Worm (Caenorhabditis elegans): ENCODE data around the gene dop-1.

Gene dop-1

DNA sequence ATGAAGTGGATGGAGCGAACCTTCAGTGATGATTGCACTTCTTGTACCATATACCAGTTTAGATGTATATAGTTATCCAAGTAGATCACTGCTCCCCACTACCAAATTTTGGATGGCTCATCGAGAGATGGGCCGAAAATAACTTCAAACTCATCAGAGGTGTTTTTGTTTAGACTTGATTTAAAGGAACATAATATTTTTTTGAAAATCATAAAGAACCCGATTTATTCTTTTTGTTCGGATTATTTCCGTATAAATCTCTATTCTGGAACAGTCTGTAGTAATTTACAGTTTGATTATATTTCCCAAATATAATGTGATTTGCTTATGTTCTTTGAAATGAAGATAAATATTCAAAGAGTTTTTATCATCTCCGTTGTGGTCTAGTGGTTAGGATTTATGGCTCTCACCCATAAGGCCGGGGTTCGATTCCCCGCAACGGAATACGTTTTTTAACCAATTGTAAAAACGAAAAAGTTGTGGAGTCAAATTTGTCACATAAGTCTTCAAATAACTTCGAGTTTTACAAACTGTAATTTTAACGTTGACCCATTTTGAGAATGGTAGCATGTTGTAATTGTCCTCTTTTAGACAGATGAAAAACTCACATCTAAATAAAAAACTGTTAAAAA is 8.3 kb downstream of the dop-1 start (continued):
- TF ChIP-seq zip-11 (GFP tag; IDR thresholded peaks at IDR 0.05) (no peak), snpc-1.2 (GFP tag; IDR thresholded peaks at IDR 0.05) (peak; percentile 76), saeg-2 (GFP tag; IDR thresholded peaks at IDR 0.05) (no peak), mep-1 (tag; optimal IDR thresholded peaks at IDR 0.05) (no peak), D1046.2 (GFP tag; IDR thresholded peaks at IDR 0.05) (no peak), lim-7 (GFP tag; IDR thresholded peaks at IDR 0.05) (peak; percentile 58; the same call in 1 of the 2 replicates), snpc-4 (tag; optimal IDR thresholded peaks at IDR 0.05) (no peak), Y75B8A.6 (GFP tag; IDR thresholded peaks at IDR 0.05) (no peak), T20F7.1 (GFP tag; optimal IDR thresholded peaks at IDR 0.05) (no peak), daf-12 (tag; optimal IDR thresholded peaks at IDR 0.05) (no peak), R02D3.7 (tag; optimal IDR thresholded peaks at IDR 0.05) (no peak), ZK546.5 (tag; optimal IDR thresholded peaks at IDR 0.05) (no peak), ceh-82 (tag; optimal IDR thresholded peaks at IDR 0.05) (no peak), F44E2.7 (GFP tag; IDR thresholded peaks at IDR 0.05) (no peak), ztf-11 (tag; optimal IDR thresholded peaks at IDR 0.05) (no peak), lin-15B (tag; optimal IDR thresholded peaks at IDR 0.05) (no peak), F37D6.2 (tag; optimal IDR thresholded peaks at IDR 0.05) (no peak), daf-16 (GFP tag; optimal IDR thresholded peaks at IDR 0.05) (peak in 1 of 2 experiments; percentile 56), daf-16 (tag; optimal IDR thresholded peaks at IDR 0.05) (no peak), lin-39 (tag; optimal IDR thresholded peaks at IDR 0.05) (no peak), madf-5 (GFP tag; IDR thresholded peaks at IDR 0.05) (no peak), egl-27 (tag; optimal IDR thresholded peaks at IDR 0.05) (no peak), ama-1 (optimal IDR thresholded peaks at IDR 0.05) (no peak), lin-1 (GFP tag; IDR thresholded peaks at IDR 0.05) (no peak), lin-38 (GFP tag; IDR thresholded peaks at IDR 0.05) (no peak), dmd-9 (GFP tag; IDR thresholded peaks at IDR 0.05) (no peak), rbr-2 (tag; optimal IDR thresholded peaks at IDR 0.05) (no peak), Y5F2A.4 (GFP tag; optimal IDR thresholded peaks at IDR 0.05) (no peak), lin-29 (GFP tag; IDR thresholded peaks at IDR 0.05) (no peak), unc-130 (GFP tag; optimal IDR thresholded peaks at IDR 0.05) (no peak), ceh-44 (GFP tag; IDR thresholded peaks at IDR 0.05) (0 out of 2 replicates have a peak, but pooled peaks have one; percentile 40), lin-13 (GFP tag; optimal IDR thresholded peaks at IDR 0.05) (no peak), spr-1 (tag; optimal IDR thresholded peaks at IDR 0.05) (no peak), mxl-3 (GFP tag; optimal IDR thresholded peaks at IDR 0.05) (no peak), duxl-1 (tag; optimal IDR thresholded peaks at IDR 0.05; ENCODE audit: poor library complexity) (no peak), fos-1 (tag; optimal IDR thresholded peaks at IDR 0.05) (no peak), set-16 (GFP tag; IDR thresholded peaks at IDR 0.05) (no peak), ZK337.2 (GFP tag; IDR thresholded peaks at IDR 0.05) (no peak), daf-19 (GFP tag; conservative IDR thresholded peaks at IDR 0.05) (no peak), sdz-12 (GFP tag; optimal IDR thresholded peaks at IDR 0.05) (no peak), jun-1 (tag; optimal IDR thresholded peaks at IDR 0.05) (no peak), nhr-76 (tag; optimal IDR thresholded peaks at IDR 0.05) (no peak), dpl-1 (GFP tag; optimal IDR thresholded peaks at IDR 0.05) (no peak), ceh-62 (tag; optimal IDR thresholded peaks at IDR 0.05) (no peak), mxl-2 (GFP tag; conservative IDR thresholded peaks at IDR 0.05) (no peak), vab-7 (GFP tag; IDR thresholded peaks at IDR 0.05) (peak; percentile 76), F10B5.3 (tag; optimal IDR thresholded peaks at IDR 0.05) (no peak), fkh-10 (GFP tag; optimal IDR thresholded peaks at IDR 0.05) (no peak), skn-1 (tag; optimal IDR thresholded peaks at IDR 0.05) (no peak), aha-1 (tag) (no peak), zfp-2 (tag; optimal IDR thresholded peaks at IDR 0.05) (no peak), spr-3 (GFP tag; optimal IDR thresholded peaks at IDR 0.05) (no peak), madf-9 (GFP tag; conservative IDR thresholded peaks at IDR 0.05) (no peak)

All from whole organism, L4 larva.